Worm (Caenorhabditis elegans) whole organism, dauer: ENCODE data around the gene mut-14.

Experiments
- unc-62 ChIP-seq: sonication (generic microtip); optimal IDR thresholded peaks from 2 replicates; lab custom pipeline; 2017; ENCODE audit warnings: missing biosample characterization, missing genetic modification reagents, missing genetic modification characterization

Gene mut-14

DNA sequence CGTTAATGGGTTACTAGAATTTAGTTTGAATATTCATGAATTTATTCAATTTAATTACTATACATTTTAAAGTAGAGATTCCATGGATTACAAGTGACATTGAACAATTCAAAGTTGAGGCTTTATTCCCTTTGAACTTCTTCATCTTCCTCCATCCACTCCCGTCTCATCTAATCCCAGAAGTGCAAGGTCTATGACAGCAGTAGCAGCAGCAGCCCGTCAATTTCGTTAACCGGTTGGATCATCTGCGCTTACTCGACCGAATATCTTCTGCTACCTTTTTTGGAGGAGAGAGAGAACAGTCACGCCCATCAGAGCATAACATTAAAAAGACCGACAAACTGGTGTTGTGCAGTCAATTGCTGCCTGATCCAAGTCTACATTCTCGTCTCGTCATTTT is 43.2 kb downstream of the mut-14 start, which contains the start of gene M03E7.2:
TSS of gene M03E7.2 (plus strand) at position 301 of the 400 bp plus-strand sequence.
- no peak for TF ChIP-seq unc-62 (GFP tag; lab: Kevin White, UChicago)

- no peak for TF ChIP-seq unc-62 (GFP tag; lab: Kevin White, UChicago)
These were observed 45.8 kb downstream of the mut-14 start, which contains the start of gene M03E7.3 for ce11 chrV:5614724-5615123. TSS of gene M03E7.3 (plus strand) at chrV:5615024.

- TF ChIP-seq unc-62 (GFP tag; lab: Kevin White, UChicago) = no peak
These were observed 47.4 kb downstream of the mut-14 start, which contains the start of gene lrpc-1 for ce11 chrV:5613109-5613508. TSS of gene lrpc-1 (minus strand) at chrV:5613209.

ce11 chrV:5610186-5610585 is 50.3 kb downstream of the mut-14 start:
- TF ChIP-seq unc-62 (GFP tag; lab: Kevin White, UChicago) = no peak
